Worm (Caenorhabditis elegans) whole organism, L4 larva: ENCODE data around the gene ttr-52.
A peak's percentile ranks its signal among the peaks of the same experiment; 100 is the strongest.

ENCODE experiments used
- F10B5.3 ChIP-seq: sonication (generic microtip); optimal IDR thresholded peaks from 2 replicates; lab custom pipeline; 2016; ENCODE audit warnings: mild to moderate bottlenecking, missing genetic modification characterization, missing compliant biosample characterization
- F26F4.8 ChIP-seq: fragments of 200-800 bp; sonication (Bioruptor generic); conservative IDR thresholded peaks from 2 replicates; pipeline ENCODE4 v1.3.6; 2022; ENCODE audit warnings: missing genetic modification characterization, missing compliant biosample characterization
- F37D6.2 ChIP-seq: sonication (generic microtip); optimal IDR thresholded peaks from 2 replicates; lab custom pipeline; 2016; ENCODE audit warnings: mild to moderate bottlenecking, missing genetic modification characterization, missing compliant biosample characterization
- F49E8.2 ChIP-seq: sonication (generic microtip); optimal IDR thresholded peaks from 2 replicates; lab custom pipeline; 2016; ENCODE audit warnings: missing compliant biosample characterization, mild to moderate bottlenecking, missing genetic modification characterization, borderline replicate concordance
- Y48G9A.11 ChIP-seq: fragments of 200-800 bp; sonication (Bioruptor generic); IDR thresholded peaks from 2 replicates; pipeline ENCODE4 v1.3.6; 2022; ENCODE audit warnings: missing genetic modification reagents, missing genetic modification characterization, missing compliant biosample characterization
- Y75B8A.6 ChIP-seq: fragments of 200-800 bp; sonication (Bioruptor generic); IDR thresholded peaks from 2 replicates; pipeline ENCODE4 v1.3.6; 2022; ENCODE audit warnings: missing genetic modification reagents, missing genetic modification characterization, missing compliant biosample characterization
- ZK546.5 ChIP-seq, 2 experiments: sonication (generic microtip); optimal IDR thresholded peaks; 2 replicates each; lab custom pipeline; 2017; ENCODE audit warnings: missing biosample characterization in 2 of 2, missing genetic modification characterization in 2 of 2
- aha-1 ChIP-seq: fragments of 150-350 bp; peaks from one replicate; lab custom pipeline; 2014; ENCODE audit warnings: missing biosample characterization, missing genetic modification characterization
- aly-2 ChIP-seq: sonication (generic microtip); optimal IDR thresholded peaks from 2 replicates; lab custom pipeline; 2018; ENCODE audit warnings: missing biosample characterization, missing genetic modification characterization
- ama-1 ChIP-seq: fragments of 150-350 bp; optimal IDR thresholded peaks from 2 replicates; lab custom pipeline; 2014; ENCODE audit warnings: inconsistent platforms, mixed read lengths
- ces-1 ChIP-seq: fragments of 150-350 bp; sonication (generic microtip); optimal IDR thresholded peaks from 4 replicates; lab custom pipeline; 2014; ENCODE audit warnings: missing biosample characterization, missing genetic modification reagents, missing genetic modification characterization
- cey-2 ChIP-seq: sonication (generic microtip); optimal IDR thresholded peaks from 3 replicates; lab custom pipeline; 2017; ENCODE audit warnings: missing genetic modification characterization, mild to moderate bottlenecking, missing compliant biosample characterization, antibody characterized with exemption, borderline replicate concordance; ENCODE audit not compliant: insufficient read depth
- ctbp-1 ChIP-seq: fragments of 200-800 bp; sonication (Bioruptor generic); IDR thresholded peaks from 2 replicates; pipeline ENCODE4 v1.3.6; 2022; ENCODE audit warnings: missing genetic modification reagents, missing genetic modification characterization, missing compliant biosample characterization
- daf-12 ChIP-seq: fragments of 150-350 bp; optimal IDR thresholded peaks from 2 replicates; lab custom pipeline; 2014; ENCODE audit warnings: missing biosample characterization, missing genetic modification reagents, missing genetic modification characterization
- daf-16 ChIP-seq, 3 experiments: sonication (generic microtip); optimal IDR thresholded peaks; 2 replicates each; lab custom pipeline; 2016 to 2017; ENCODE audit warnings: missing genetic modification characterization in 3 of 3, missing genetic modification reagents in 3 of 3, mild to moderate bottlenecking in 2 of 3, missing compliant biosample characterization in 2 of 3, missing biosample characterization in 1 of 3, moderate library complexity in 1 of 3
- daf-19 ChIP-seq: fragments of 200-800 bp; sonication (Bioruptor generic); conservative IDR thresholded peaks from 2 replicates; pipeline ENCODE4 v1.3.6; 2022; ENCODE audit warnings: missing genetic modification characterization, missing compliant biosample characterization
- dmd-9 ChIP-seq: fragments of 200-800 bp; sonication (Bioruptor generic); IDR thresholded peaks from 2 replicates; pipeline ENCODE4 v1.3.6; 2022; ENCODE audit warnings: missing genetic modification reagents, missing genetic modification characterization, missing compliant biosample characterization
- dpl-1 ChIP-seq: fragments of 150-350 bp; optimal IDR thresholded peaks from 2 replicates; lab custom pipeline; 2014; ENCODE audit warnings: missing biosample characterization, missing genetic modification reagents, missing genetic modification characterization
- egl-43 ChIP-seq: fragments of 200-800 bp; sonication (Bioruptor generic); IDR thresholded peaks from 2 replicates; pipeline ENCODE4 v1.3.6; 2022; ENCODE audit warnings: missing genetic modification reagents, missing genetic modification characterization, missing compliant biosample characterization
- fos-1 ChIP-seq: fragments of 150-350 bp; optimal IDR thresholded peaks from 2 replicates; lab custom pipeline; 2014; ENCODE audit warnings: missing biosample characterization, missing genetic modification characterization
- hlh-30 ChIP-seq: sonication (generic microtip); optimal IDR thresholded peaks from 2 replicates; lab custom pipeline; 2017; ENCODE audit warnings: antibody characterized with exemption, mild to moderate bottlenecking, missing genetic modification characterization, missing compliant biosample characterization; ENCODE audit not compliant: insufficient read depth
- lin-1 ChIP-seq: fragments of 200-800 bp; sonication (Bioruptor generic); IDR thresholded peaks from 2 replicates; pipeline ENCODE4 v1.3.6; 2022; ENCODE audit warnings: missing genetic modification reagents, missing genetic modification characterization, missing compliant biosample characterization
- lin-15B ChIP-seq: fragments of 150-350 bp; sonication (generic microtip); optimal IDR thresholded peaks from 3 replicates; lab custom pipeline; 2014; ENCODE audit warnings: missing biosample characterization, missing genetic modification characterization
- lin-29 ChIP-seq: fragments of 200-800 bp; sonication (Bioruptor generic); IDR thresholded peaks from 2 replicates; pipeline ENCODE4 v1.3.6; 2022; ENCODE audit warnings: missing genetic modification reagents, missing genetic modification characterization, missing compliant biosample characterization
- lin-38 ChIP-seq: fragments of 200-800 bp; sonication (Bioruptor generic); IDR thresholded peaks from 2 replicates; pipeline ENCODE4 v1.3.6; 2022; ENCODE audit warnings: missing genetic modification reagents, missing genetic modification characterization, missing compliant biosample characterization
- lsy-2 ChIP-seq, 2 experiments: fragments of 150-350 bp in 1 of 2; sonication (generic microtip) in 1 of 2; optimal IDR thresholded peaks; 2 replicates each; lab custom pipeline; 2014 to 2017; ENCODE audit warnings: missing biosample characterization in 2 of 2, missing genetic modification characterization in 2 of 2
- mdl-1 ChIP-seq, 2 experiments: fragments of 150-350 bp in 1 of 2; sonication (generic microtip) in 1 of 2; optimal IDR thresholded peaks; 2 replicates each; lab custom pipeline; 2014 to 2017; ENCODE audit warnings: missing biosample characterization in 2 of 2, missing genetic modification characterization in 2 of 2
- mep-1 ChIP-seq: fragments of 150-350 bp; sonication (generic microtip); optimal IDR thresholded peaks from 3 replicates; lab custom pipeline; 2014; ENCODE audit warnings: missing biosample characterization, missing genetic modification characterization
- mes-2 ChIP-seq: sonication (generic microtip); optimal IDR thresholded peaks from 2 replicates; lab custom pipeline; 2016; ENCODE audit warnings: missing genotype, mild to moderate bottlenecking, missing genetic modification characterization, missing compliant biosample characterization; ENCODE audit not compliant: poor library complexity, severe bottlenecking
- mxl-2 ChIP-seq: fragments of 200-800 bp; sonication (Bioruptor generic); conservative IDR thresholded peaks from 2 replicates; pipeline ENCODE4 v1.3.6; 2022; ENCODE audit warnings: missing genetic modification reagents, missing genetic modification characterization, missing compliant biosample characterization
- nhr-10 ChIP-seq: fragments of 150-350 bp; optimal IDR thresholded peaks from 2 replicates; lab custom pipeline; 2014; ENCODE audit warnings: missing biosample characterization, missing genetic modification characterization
- nhr-102 ChIP-seq: sonication (generic microtip); optimal IDR thresholded peaks from 2 replicates; lab custom pipeline; 2016; ENCODE audit warnings: mild to moderate bottlenecking, missing genetic modification characterization, moderate library complexity, missing compliant biosample characterization
- nhr-11 ChIP-seq: fragments of 150-350 bp; optimal IDR thresholded peaks from 2 replicates; lab custom pipeline; 2014; ENCODE audit warnings: missing biosample characterization, missing genetic modification characterization
- nhr-25 ChIP-seq: sonication (generic microtip); optimal IDR thresholded peaks from 2 replicates; lab custom pipeline; 2017; ENCODE audit warnings: missing genetic modification characterization, mild to moderate bottlenecking, missing compliant biosample characterization, antibody characterized with exemption, moderate library complexity, borderline replicate concordance; ENCODE audit not compliant: insufficient read depth
- nhr-28 ChIP-seq: fragments of 150-350 bp; optimal IDR thresholded peaks from 2 replicates; lab custom pipeline; 2014; ENCODE audit warnings: missing biosample characterization, missing genetic modification characterization
- nhr-41 ChIP-seq: fragments of 200-800 bp; sonication (Bioruptor generic); IDR thresholded peaks from 2 replicates; pipeline ENCODE4 v1.3.6; 2022; ENCODE audit warnings: missing genetic modification reagents, missing genetic modification characterization, missing compliant biosample characterization
- nhr-76 ChIP-seq: fragments of 150-350 bp; optimal IDR thresholded peaks from 2 replicates; lab custom pipeline; 2014; ENCODE audit warnings: missing biosample characterization, missing genetic modification characterization
- pha-4 ChIP-seq, 2 experiments: fragments of 150-350 bp in 1 of 2; fragments of 200-800 bp in 1 of 2; sonication (Bioruptor generic) in 1 of 2; IDR thresholded peaks in 1 of 2; optimal IDR thresholded peaks in 1 of 2; 2 replicates each; pipeline versions ENCODE4 v1.3.6 to Lab custom; 2014 to 2022; ENCODE audit warnings: missing genetic modification characterization in 2 of 2, missing genetic modification reagents in 2 of 2, missing biosample characterization in 1 of 2, missing compliant biosample characterization in 1 of 2
- pqm-1 ChIP-seq: sonication (generic microtip); optimal IDR thresholded peaks from 2 replicates; lab custom pipeline; 2017; ENCODE audit warnings: missing biosample characterization, missing genetic modification characterization
- set-16 ChIP-seq: fragments of 200-800 bp; sonication (Bioruptor generic); IDR thresholded peaks from 2 replicates; pipeline ENCODE4 v1.3.6; 2022; ENCODE audit warnings: missing genetic modification reagents, missing genetic modification characterization, missing compliant biosample characterization
- skn-1 ChIP-seq: fragments of 150-350 bp; optimal IDR thresholded peaks from 2 replicates; lab custom pipeline; 2014; ENCODE audit warnings: missing biosample characterization, missing genetic modification characterization
- snpc-1.2 ChIP-seq: fragments of 200-800 bp; sonication (Bioruptor generic); IDR thresholded peaks from 2 replicates; pipeline ENCODE4 v1.3.6; 2022; ENCODE audit warnings: missing genetic modification reagents, missing genetic modification characterization, missing compliant biosample characterization
- tra-1 ChIP-seq: fragments of 200-800 bp; sonication (Bioruptor generic); IDR thresholded peaks from 2 replicates; pipeline ENCODE4 v1.3.6; 2022; ENCODE audit warnings: missing genetic modification reagents, missing genetic modification characterization, missing compliant biosample characterization
- unc-130 ChIP-seq: sonication (generic microtip); optimal IDR thresholded peaks from 2 replicates; lab custom pipeline; 2016; ENCODE audit warnings: missing genetic modification reagents, missing genetic modification characterization, missing compliant biosample characterization
- unc-39 ChIP-seq: sonication (generic microtip); optimal IDR thresholded peaks from 2 replicates; lab custom pipeline; 2017; ENCODE audit warnings: missing biosample characterization, missing genetic modification characterization
- zfp-3 ChIP-seq: fragments of 200-800 bp; sonication (Bioruptor generic); conservative IDR thresholded peaks from 2 replicates; pipeline ENCODE4 v1.3.6; 2022; ENCODE audit warnings: missing genetic modification reagents, missing genetic modification characterization, missing compliant biosample characterization

Gene ttr-52

ce11 chrIII:13404418-13404817, at the start of gene ttr-52:
Gene ttr-52 (plus strand): TSS chrIII:13404718.
- no peak for TF ChIP-seq nhr-41 (GFP tag; lab: Robert Waterston, UW)
- TF ChIP-seq hlh-30 (tag; lab: Kevin White, UChicago): no peak
- TF ChIP-seq F49E8.2 (tag; lab: Kevin White, UChicago): no peak
- TF ChIP-seq tra-1: no peak
- no peak for TF ChIP-seq nhr-10 (tag; lab: Kevin White, UChicago)
- no peak for TF ChIP-seq mxl-2 (GFP tag; lab: Robert Waterston, UW)
- no peak for TF ChIP-seq daf-16 (GFP tag; optimal IDR thresholded peaks at IDR 0.05; lab: Kevin White, UChicago)
- TF ChIP-seq daf-16 (tag; optimal IDR thresholded peaks at IDR 0.05; lab: Kevin White, UChicago): no peak
- no peak for TF ChIP-seq pqm-1 (tag; lab: Kevin White, UChicago)
- no peak for TF ChIP-seq dpl-1
- no peak for TF ChIP-seq daf-12 (tag; lab: Kevin White, UChicago)
- TF ChIP-seq, all 104 proteins: peak for 0

- TF ChIP-seq set-16 (GFP tag; lab: Robert Waterston, UW): no peak
- no peak for TF ChIP-seq ctbp-1 (GFP tag; lab: Robert Waterston, UW)
- no peak for TF ChIP-seq nhr-28 (tag; lab: Kevin White, UChicago)
- TF ChIP-seq nhr-11 (tag; lab: Kevin White, UChicago): no peak
- no peak for TF ChIP-seq mes-2
- TF ChIP-seq mep-1 (tag; lab: Kevin White, UChicago): no peak
- TF ChIP-seq mxl-2 (GFP tag; lab: Robert Waterston, UW): no peak
- TF ChIP-seq egl-43 (GFP tag; lab: Robert Waterston, UW): no peak
- TF ChIP-seq, all 104 proteins: peak for 0
These were observed 45.3 kb upstream of the ttr-52 start, which contains the start of gene F53A2.9 for ce11 chrIII:13359256-13359655. Gene F53A2.9 (minus strand): TSS chrIII:13359356.

ce11 chrIII:13359847-13360246, 44.7 kb upstream of the ttr-52 start:
- TF ChIP-seq F49E8.2 (tag; lab: Kevin White, UChicago) (no peak), lin-29 (GFP tag; lab: Robert Waterston, UW) (no peak), F26F4.8 (no peak), F10B5.3 (tag; lab: Kevin White, UChicago) (no peak), nhr-102 (no peak), dpl-1 (peak; percentile 32), Y48G9A.11 (GFP tag; lab: Robert Waterston, UW) (no peak), nhr-25 (no peak), nhr-11 (tag; lab: Kevin White, UChicago) (peak; percentile 74), cey-2 (tag; lab: Kevin White, UChicago) (no peak), ces-1 (no peak), nhr-76 (tag; lab: Kevin White, UChicago) (no peak), F37D6.2 (tag; lab: Kevin White, UChicago) (no peak), Y75B8A.6 (GFP tag; lab: Robert Waterston, UW) (no peak), ama-1 (no peak), lin-15B (tag; lab: Kevin White, UChicago) (no peak), lin-1 (GFP tag; lab: Robert Waterston, UW) (no peak), mep-1 (tag; lab: Kevin White, UChicago) (no peak), dmd-9 (GFP tag; lab: Robert Waterston, UW) (no peak), ZK546.5 (tag; optimal IDR thresholded peaks at IDR 0.05; lab: Kevin White, UChicago) (no peak), aha-1 (tag; lab: Kevin White, UChicago) (peak; percentile 50), fos-1 (tag; lab: Kevin White, UChicago) (no peak), nhr-10 (tag; lab: Kevin White, UChicago) (no peak), lsy-2 (tag; optimal IDR thresholded peaks at IDR 0.05; lab: Kevin White, UChicago) (no peak), pha-4 (GFP tag; IDR thresholded peaks at IDR 0.05; lab: Robert Waterston, UW) (no peak), pha-4 (tag; optimal IDR thresholded peaks at IDR 0.05; lab: Kevin White, UChicago) (peak; percentile 87), aly-2 (tag; lab: Kevin White, UChicago) (no peak), mdl-1 (tag; optimal IDR thresholded peaks at IDR 0.05; lab: Kevin White, UChicago) (peak; percentile 65 to 90), zfp-3 (no peak), unc-130 (GFP tag; lab: Kevin White, UChicago) (no peak), skn-1 (tag; lab: Kevin White, UChicago) (no peak), lin-38 (GFP tag; lab: Robert Waterston, UW) (no peak), snpc-1.2 (no peak), daf-19 (GFP tag; lab: Robert Waterston, UW) (no peak), unc-39 (no peak)
